Fruit fly (Drosophila melanogaster) whole organism, prepupa: ENCODE results near the gene CG13369.

Experiments
- Blimp-1 ChIP-seq: fragments of 200-800 bp; sonication (Bioruptor generic); optimal IDR thresholded peaks from 3 replicates; lab custom pipeline; 2017; ENCODE audit warnings: missing biosample characterization, missing genetic modification characterization, mild to moderate bottlenecking, moderate library complexity, missing genetic modification reagents
- CG10631 ChIP-seq: fragments of 200-800 bp; sonication (Bioruptor generic); optimal IDR thresholded peaks from 2 replicates; lab custom pipeline; 2016; ENCODE audit warnings: missing biosample characterization, missing genetic modification characterization
- CG11294 ChIP-seq: fragments of 200-800 bp; sonication (Bioruptor generic); IDR thresholded peaks from 2 replicates; pipeline ENCODE4 v1.3.6; 2022; ENCODE audit warnings: missing biosample characterization, missing genetic modification characterization
- CG11762 ChIP-seq: fragments of 200-800 bp; sonication (Bioruptor generic); optimal IDR thresholded peaks from 3 replicates; lab custom pipeline; 2016; ENCODE audit warnings: missing biosample characterization, missing genetic modification characterization; ENCODE audit not compliant: insufficient read depth
- CG11902 ChIP-seq: fragments of 200-800 bp; sonication (Bioruptor generic); optimal IDR thresholded peaks from 3 replicates; lab custom pipeline; 2016; ENCODE audit warnings: missing biosample characterization, missing genetic modification characterization
- CG32006 ChIP-seq: fragments of 200-800 bp; sonication (Bioruptor generic); optimal IDR thresholded peaks from 3 replicates; lab custom pipeline; 2017; ENCODE audit warnings: missing biosample characterization, mild to moderate bottlenecking, missing genetic modification characterization
- CG34406 ChIP-seq: fragments of 200-800 bp; sonication (Bioruptor generic); optimal IDR thresholded peaks from 3 replicates; lab custom pipeline; 2016; ENCODE audit warnings: missing biosample characterization, missing genetic modification characterization
- CG3919 ChIP-seq: fragments of 200-800 bp; sonication (Bioruptor generic); optimal IDR thresholded peaks from 3 replicates; lab custom pipeline; 2016; ENCODE audit warnings: missing biosample characterization, missing genetic modification characterization
- CG6163 ChIP-seq: fragments of 200-800 bp; sonication (Bioruptor generic); IDR thresholded peaks from 3 replicates; pipeline ENCODE4 v1.3.6; 2022; ENCODE audit warnings: missing biosample characterization, missing genetic modification characterization
- CG6792 ChIP-seq: fragments of 200-800 bp; sonication (Bioruptor generic); optimal IDR thresholded peaks from 3 replicates; lab custom pipeline; 2016; ENCODE audit warnings: missing biosample characterization, missing genetic modification characterization
- CG6808 ChIP-seq: fragments of 200-800 bp; sonication (Bioruptor generic); optimal IDR thresholded peaks from 3 replicates; lab custom pipeline; 2017; ENCODE audit warnings: missing biosample characterization, missing genetic modification characterization, mild to moderate bottlenecking, moderate library complexity, missing genetic modification reagents
- CG6854 ChIP-seq: fragments of 200-800 bp; sonication (Bioruptor generic); optimal IDR thresholded peaks from 2 replicates; lab custom pipeline; 2017; ENCODE audit warnings: missing biosample characterization, mild to moderate bottlenecking, missing genetic modification characterization
- CG7368 ChIP-seq: fragments of 200-800 bp; sonication (Bioruptor generic); optimal IDR thresholded peaks from 3 replicates; lab custom pipeline; 2016; ENCODE audit warnings: missing biosample characterization, missing genetic modification characterization
- CG8632 ChIP-seq: fragments of 200-800 bp; sonication (Bioruptor generic); optimal IDR thresholded peaks from 3 replicates; lab custom pipeline; 2016; ENCODE audit warnings: missing biosample characterization, missing genetic modification characterization
- CG9139 ChIP-seq: fragments of 200-800 bp; sonication (Bioruptor generic); optimal IDR thresholded peaks from 3 replicates; lab custom pipeline; 2017; ENCODE audit warnings: missing biosample characterization, mild to moderate bottlenecking, missing genetic modification characterization
- Eip75B ChIP-seq: fragments of 200-800 bp; sonication (Bioruptor generic); optimal IDR thresholded peaks from 3 replicates; lab custom pipeline; 2016; ENCODE audit warnings: missing biosample characterization, missing genetic modification characterization
- Eip78C ChIP-seq: fragments of 200-800 bp; sonication (Bioruptor generic); peaks from one replicate; lab custom pipeline; 2016; ENCODE audit warnings: missing biosample characterization, missing genetic modification characterization
- Eip93F ChIP-seq: fragments of 200-800 bp; sonication (Bioruptor generic); optimal IDR thresholded peaks from 2 replicates; lab custom pipeline; 2016; ENCODE audit warnings: missing biosample characterization, mild to moderate bottlenecking, missing genetic modification characterization
- Ets21C ChIP-seq: fragments of 200-800 bp; sonication (Bioruptor generic); optimal IDR thresholded peaks from 3 replicates; lab custom pipeline; 2016; ENCODE audit warnings: missing biosample characterization, missing genetic modification characterization
- Ets96B ChIP-seq: fragments of 200-800 bp; optimal IDR thresholded peaks from 2 replicates; lab custom pipeline; 2019; ENCODE audit warnings: missing biosample characterization, mild to moderate bottlenecking, missing genetic modification characterization, moderate library complexity
- Gug ChIP-seq: fragments of 200-800 bp; sonication (Bioruptor generic); IDR thresholded peaks from 2 replicates; pipeline ENCODE4 v1.3.6; 2022; ENCODE audit warnings: missing biosample characterization, missing genetic modification characterization
- Hr38 ChIP-seq: sonication (Bioruptor generic); optimal IDR thresholded peaks from 2 replicates; lab custom pipeline; 2016; ENCODE audit warnings: missing biosample characterization, missing genetic modification characterization
- Hr39 ChIP-seq: fragments of 200-800 bp; sonication (Bioruptor generic); optimal IDR thresholded peaks from 2 replicates; lab custom pipeline; 2016; ENCODE audit warnings: missing biosample characterization, missing genetic modification characterization
- Hr4 ChIP-seq: fragments of 200-800 bp; sonication (Bioruptor generic); optimal IDR thresholded peaks from 3 replicates; lab custom pipeline; 2016; ENCODE audit warnings: missing biosample characterization, missing genetic modification characterization
- OdsH ChIP-seq: fragments of 200-800 bp; sonication (Bioruptor generic); optimal IDR thresholded peaks from 3 replicates; lab custom pipeline; 2016; ENCODE audit warnings: missing biosample characterization, missing genetic modification characterization
- Smox ChIP-seq: fragments of 200-800 bp; sonication (Bioruptor generic); optimal IDR thresholded peaks from 3 replicates; lab custom pipeline; 2016; ENCODE audit warnings: missing biosample characterization, missing genetic modification characterization
- Sox102F ChIP-seq: fragments of 200-800 bp; sonication (Bioruptor generic); optimal IDR thresholded peaks from 2 replicates; lab custom pipeline; 2016; ENCODE audit warnings: missing biosample characterization, mild to moderate bottlenecking, missing genetic modification characterization
- Sox14 ChIP-seq: fragments of 200-800 bp; sonication (Bioruptor generic); optimal IDR thresholded peaks from 3 replicates; lab custom pipeline; 2016; ENCODE audit warnings: missing biosample characterization, missing genetic modification characterization
- Sox15 ChIP-seq: fragments of 200-800 bp; sonication (Bioruptor generic); optimal IDR thresholded peaks from 3 replicates; lab custom pipeline; 2016; ENCODE audit warnings: missing biosample characterization, missing genetic modification characterization
- achi ChIP-seq: fragments of 200-800 bp; sonication (Bioruptor generic); optimal IDR thresholded peaks from 3 replicates; lab custom pipeline; 2016; ENCODE audit warnings: missing biosample characterization, missing genetic modification characterization
- cyc ChIP-seq: fragments of 200-800 bp; sonication (Bioruptor generic); optimal IDR thresholded peaks from 3 replicates; lab custom pipeline; 2016; ENCODE audit warnings: missing biosample characterization, missing genetic modification characterization
- dac ChIP-seq: fragments of 200-800 bp; sonication (Bioruptor generic); optimal IDR thresholded peaks from 2 replicates; lab custom pipeline; 2017; ENCODE audit warnings: missing biosample characterization, mild to moderate bottlenecking, missing genetic modification characterization
- dsx ChIP-seq: fragments of 200-800 bp; optimal IDR thresholded peaks from 3 replicates; lab custom pipeline; 2019; ENCODE audit warnings: missing biosample characterization, mild to moderate bottlenecking, missing genetic modification characterization, moderate library complexity; ENCODE audit not compliant: poor library complexity, severe bottlenecking
- eg ChIP-seq: fragments of 200-800 bp; sonication (Bioruptor generic); IDR thresholded peaks from 3 replicates; pipeline ENCODE4 v1.3.6; 2022; ENCODE audit warnings: missing biosample characterization, missing genetic modification characterization
- esn ChIP-seq: fragments of 200-800 bp; sonication (Bioruptor generic); optimal IDR thresholded peaks from 2 replicates; lab custom pipeline; 2016; ENCODE audit warnings: missing biosample characterization, mild to moderate bottlenecking, missing genetic modification characterization, moderate library complexity
- fd59A ChIP-seq: fragments of 200-800 bp; sonication (Bioruptor generic); optimal IDR thresholded peaks from 2 replicates; lab custom pipeline; 2017; ENCODE audit warnings: missing biosample characterization, mild to moderate bottlenecking, missing genetic modification characterization, missing genetic modification reagents
- fd85E ChIP-seq: fragments of 200-800 bp; sonication (Bioruptor generic); optimal IDR thresholded peaks from 3 replicates; lab custom pipeline; 2016; ENCODE audit warnings: missing biosample characterization, missing genetic modification characterization
- net ChIP-seq: fragments of 200-800 bp; sonication (Bioruptor generic); optimal IDR thresholded peaks from 3 replicates; lab custom pipeline; 2016; ENCODE audit warnings: missing biosample characterization, missing genetic modification characterization
- pdm3 ChIP-seq: fragments of 200-800 bp; sonication (Bioruptor generic); optimal IDR thresholded peaks from 3 replicates; lab custom pipeline; 2016; ENCODE audit warnings: missing biosample characterization, missing genetic modification characterization
- spab ChIP-seq: fragments of 200-800 bp; sonication (Bioruptor generic); optimal IDR thresholded peaks from 2 replicates; lab custom pipeline; 2017; ENCODE audit warnings: missing biosample characterization, mild to moderate bottlenecking, missing genetic modification characterization, missing genetic modification reagents
- svp ChIP-seq: fragments of 200-800 bp; sonication (Bioruptor generic); peaks from one replicate; lab custom pipeline; 2016; ENCODE audit warnings: missing biosample characterization, missing genetic modification characterization

CG13369 gene

DNA sequence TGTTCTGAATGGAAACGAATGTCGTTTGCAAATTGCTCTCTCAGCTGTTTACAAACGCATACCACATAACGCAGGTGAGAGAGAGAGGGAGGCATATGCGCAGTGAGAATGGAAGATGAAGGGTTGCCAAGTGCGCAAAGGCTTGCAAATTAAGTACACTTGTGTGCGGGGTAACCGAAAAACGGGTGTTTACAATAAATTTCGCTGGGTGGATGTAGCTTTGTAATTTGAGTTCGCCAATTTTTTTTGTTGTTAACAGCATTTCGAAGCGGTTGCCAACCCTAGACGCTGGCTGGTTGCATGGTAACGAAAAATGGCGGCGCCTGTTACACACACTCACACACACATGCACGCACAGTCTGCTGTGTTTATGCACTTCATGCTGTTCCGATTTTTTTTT lies 31.7 kb downstream of the CG13369 start (continued):
- TF ChIP-seq Smox (GFP tag; lab: Kevin White, UChicago) (peak; percentile 96), Eip75B (GFP tag; lab: Kevin White, UChicago) (peak; percentile 95), CG11294 (GFP tag; lab: Robert Waterston, UW) (peak; percentile 96), fd85E (GFP tag; lab: Kevin White, UChicago) (peak; percentile 91), Sox15 (GFP tag; lab: Kevin White, UChicago) (peak; percentile 93), Eip93F (GFP tag; lab: Kevin White, UChicago) (peak; percentile 93), Ets21C (GFP tag; lab: Kevin White, UChicago) (peak; percentile 94), esn (GFP tag; lab: Kevin White, UChicago) (peak; percentile 96), CG32006 (GFP tag; lab: Kevin White, UChicago) (peak; percentile 96), CG11902 (peak; percentile 93), Hr39 (GFP tag; lab: Kevin White, UChicago) (peak; percentile 97), dac (GFP tag; lab: Kevin White, UChicago) (peak; percentile 95), Sox102F (GFP tag; lab: Kevin White, UChicago) (peak; percentile 96), Hr38 (peak; percentile 86), Ets96B (tag; lab: Kevin White, UChicago) (peak; percentile 92), net (peak; percentile 97), eg (GFP tag; lab: Robert Waterston, UW) (peak; percentile 99), Gug (GFP tag; lab: Robert Waterston, UW) (peak; percentile 97), CG6792 (GFP tag; lab: Kevin White, UChicago) (peak; percentile 96), CG11762 (GFP tag; lab: Kevin White, UChicago) (peak; percentile 94), CG8632 (peak; percentile 93)

- TF ChIP-seq CG6163 (GFP tag; lab: Robert Waterston, UW) (peak; percentile 43; the same call in 1 of the 3 replicates), dac (GFP tag; lab: Kevin White, UChicago) (no peak), Hr4 (GFP tag; lab: Kevin White, UChicago) (no peak), Eip78C (peak; percentile 53), Sox14 (GFP tag; lab: Kevin White, UChicago) (peak; percentile 4), CG7368 (no peak), eg (GFP tag; lab: Robert Waterston, UW) (0 out of 3 replicates have a peak, but pooled peaks have one; percentile 6), svp (GFP tag; lab: Kevin White, UChicago) (peak; percentile 55)
These were observed 32.5 kb downstream of the CG13369 start, which contains the start of the genes Hmt4-20 and SkpA for dm6 chrX:655492-656379. TSS of gene Hmt4-20 (minus strand) at chrX:656033. TSS of gene SkpA (plus strand) at chrX:656114.

DNA sequence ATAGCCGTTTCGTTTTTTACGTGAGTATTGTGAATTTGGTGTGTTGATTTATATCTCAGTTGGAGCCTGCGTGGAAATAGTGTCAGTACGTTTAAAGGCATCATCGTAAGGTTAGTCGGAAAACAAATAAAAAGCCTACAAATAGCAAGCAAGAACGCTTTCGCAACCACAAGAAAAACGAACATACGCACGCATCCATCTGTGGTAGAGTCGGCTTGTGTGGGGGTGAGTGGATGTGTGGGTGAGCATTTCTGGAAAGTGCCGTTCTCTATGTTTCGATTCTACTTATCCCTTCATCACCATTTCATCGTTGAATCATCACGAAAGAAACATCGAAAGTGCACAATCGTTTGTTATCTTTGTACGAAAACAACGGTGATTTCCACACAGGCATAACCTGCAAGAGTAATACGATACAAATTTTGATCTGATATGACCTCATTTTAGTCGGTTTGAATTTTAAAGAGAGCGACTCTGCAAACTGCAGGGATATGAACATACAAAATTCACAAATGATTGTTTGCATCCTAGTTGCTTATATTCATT lies 33.2 kb downstream of the CG13369 start:
- TF ChIP-seq pdm3 (GFP tag; lab: Kevin White, UChicago): no peak
- peak; percentile 14 for TF ChIP-seq Eip78C
- TF ChIP-seq CG10631 (GFP tag; lab: Kevin White, UChicago): no peak
- no peak for TF ChIP-seq fd59A (GFP tag; lab: Kevin White, UChicago)
- TF ChIP-seq Sox15 (GFP tag; lab: Kevin White, UChicago): no peak
- no peak for TF ChIP-seq CG34406 (GFP tag; lab: Kevin White, UChicago)
- TF ChIP-seq CG3919 (GFP tag; lab: Kevin White, UChicago): no peak
- no peak for TF ChIP-seq esn (GFP tag; lab: Kevin White, UChicago)
- peak; percentile 2 for TF ChIP-seq CG6808 (GFP tag; lab: Kevin White, UChicago)
- no peak for TF ChIP-seq CG11762 (GFP tag; lab: Kevin White, UChicago)
- TF ChIP-seq CG11902: no peak
- TF ChIP-seq Hr4 (GFP tag; lab: Kevin White, UChicago): no peak
- TF ChIP-seq dsx (GFP tag; lab: Kevin White, UChicago): no peak
- TF ChIP-seq cyc (GFP tag; lab: Kevin White, UChicago): no peak
- no peak for TF ChIP-seq achi (GFP tag; lab: Kevin White, UChicago)
- TF ChIP-seq OdsH (GFP tag; lab: Kevin White, UChicago): no peak
- no peak for TF ChIP-seq CG11294 (GFP tag; lab: Robert Waterston, UW)
- no peak for TF ChIP-seq Blimp-1 (GFP tag; lab: Kevin White, UChicago)
- TF ChIP-seq fd85E (GFP tag; lab: Kevin White, UChicago): no peak
- TF ChIP-seq spab (GFP tag; lab: Kevin White, UChicago): no peak
- peak; percentile 9 for TF ChIP-seq CG9139 (GFP tag; lab: Kevin White, UChicago)
- TF ChIP-seq CG6854 (GFP tag; lab: Kevin White, UChicago): no peak
